Worm (Caenorhabditis elegans) whole organism, mixed stage, embryonic: ENCODE results near the gene npp-20.

ENCODE experiments used
- M03D4.4 ChIP-seq: sonication (generic microtip); optimal IDR thresholded peaks from 2 replicates; lab custom pipeline; 2017; ENCODE audit warnings: mild to moderate bottlenecking, missing genetic modification characterization, missing compliant biosample characterization
- bed-3 ChIP-seq: fragments of 200-800 bp; sonication (Bioruptor generic); optimal IDR thresholded peaks from 3 replicates; lab custom pipeline; 2018; ENCODE audit warnings: mild to moderate bottlenecking, missing genetic modification characterization, moderate library complexity, missing compliant biosample characterization
- blmp-1 ChIP-seq: fragments of 150-350 bp; optimal IDR thresholded peaks from 2 replicates; lab custom pipeline; 2014; ENCODE audit warnings: missing biosample characterization, missing genetic modification characterization
- ceh-39 ChIP-seq: fragments of 150-350 bp; optimal IDR thresholded peaks from 2 replicates; lab custom pipeline; 2014; ENCODE audit warnings: missing biosample characterization, missing genetic modification characterization
- ceh-43 ChIP-seq: fragments of 200-800 bp; sonication (Bioruptor generic); optimal IDR thresholded peaks from 2 replicates; lab custom pipeline; 2018; ENCODE audit warnings: mild to moderate bottlenecking, missing genetic modification characterization, moderate library complexity, missing compliant biosample characterization
- ceh-83 ChIP-seq: fragments of 200-800 bp; sonication (Bioruptor generic); optimal IDR thresholded peaks from 2 replicates; lab custom pipeline; 2018; ENCODE audit warnings: mild to moderate bottlenecking, missing genetic modification characterization, missing compliant biosample characterization
- ces-1 ChIP-seq: fragments of 150-350 bp; optimal IDR thresholded peaks from 2 replicates; lab custom pipeline; 2014; ENCODE audit warnings: missing biosample characterization, missing genetic modification reagents, missing genetic modification characterization
- cnd-1 ChIP-seq: fragments of 200-800 bp; sonication (Bioruptor generic); optimal IDR thresholded peaks from 2 replicates; lab custom pipeline; 2018; ENCODE audit warnings: mild to moderate bottlenecking, missing genetic modification characterization, missing compliant biosample characterization
- drap-1 ChIP-seq: fragments of 200-800 bp; sonication (Bioruptor generic); optimal IDR thresholded peaks from 3 replicates; lab custom pipeline; 2018; ENCODE audit warnings: mild to moderate bottlenecking, missing genetic modification characterization, missing compliant biosample characterization
- elt-1 ChIP-seq: sonication (generic microtip); optimal IDR thresholded peaks from 2 replicates; lab custom pipeline; 2017; ENCODE audit warnings: missing genetic modification characterization, mild to moderate bottlenecking, missing compliant biosample characterization, antibody characterized with exemption, moderate library complexity, borderline replicate concordance; ENCODE audit not compliant: insufficient read depth
- elt-3 ChIP-seq: fragments of 150-350 bp; optimal IDR thresholded peaks from 2 replicates; lab custom pipeline; 2014; ENCODE audit warnings: missing biosample characterization, missing genetic modification characterization
- flh-1 ChIP-seq: fragments of 200-800 bp; sonication (Bioruptor generic); optimal IDR thresholded peaks from 2 replicates; lab custom pipeline; 2018; ENCODE audit warnings: mild to moderate bottlenecking, missing genetic modification characterization, moderate library complexity, missing compliant biosample characterization
- ham-2 ChIP-seq: fragments of 200-800 bp; sonication (Bioruptor generic); optimal IDR thresholded peaks from 2 replicates; lab custom pipeline; 2018; ENCODE audit warnings: mild to moderate bottlenecking, missing genetic modification characterization, missing compliant biosample characterization
- hlh-1 ChIP-seq: fragments of 150-350 bp; optimal IDR thresholded peaks from 2 replicates; lab custom pipeline; 2014; ENCODE audit warnings: missing biosample characterization, missing genetic modification reagents, missing genetic modification characterization
- lin-13 ChIP-seq: fragments of 150-350 bp; optimal IDR thresholded peaks from 2 replicates; lab custom pipeline; 2014; ENCODE audit warnings: missing biosample characterization, missing genetic modification characterization
- lsy-2 ChIP-seq: fragments of 150-350 bp; optimal IDR thresholded peaks from 2 replicates; lab custom pipeline; 2014; ENCODE audit warnings: missing biosample characterization, missing genetic modification characterization
- mab-5 ChIP-seq: fragments of 150-350 bp; optimal IDR thresholded peaks from 2 replicates; lab custom pipeline; 2014; ENCODE audit warnings: missing biosample characterization, missing genetic modification characterization
- mep-1 ChIP-seq: fragments of 150-350 bp; optimal IDR thresholded peaks from 2 replicates; lab custom pipeline; 2017; ENCODE audit warnings: missing biosample characterization, missing genetic modification reagents, missing genetic modification characterization, inconsistent platforms
- mls-2 ChIP-seq: sonication (generic microtip); optimal IDR thresholded peaks from 2 replicates; lab custom pipeline; 2016; ENCODE audit warnings: mild to moderate bottlenecking, missing genetic modification characterization, moderate library complexity, missing compliant biosample characterization
- nhr-2 ChIP-seq: fragments of 150-350 bp; optimal IDR thresholded peaks from 2 replicates; lab custom pipeline; 2014; ENCODE audit warnings: missing biosample characterization, missing genetic modification characterization
- nhr-237 ChIP-seq: fragments of 150-350 bp; optimal IDR thresholded peaks from 2 replicates; lab custom pipeline; 2014; ENCODE audit warnings: missing biosample characterization, missing genetic modification characterization
- nhr-28 ChIP-seq: fragments of 150-350 bp; optimal IDR thresholded peaks from 2 replicates; lab custom pipeline; 2014; ENCODE audit warnings: missing biosample characterization, missing genetic modification characterization
- nhr-76 ChIP-seq: sonication (generic microtip); optimal IDR thresholded peaks from 2 replicates; lab custom pipeline; 2017; ENCODE audit warnings: missing biosample characterization, missing genetic modification characterization
- sem-2 ChIP-seq: fragments of 200-800 bp; sonication (Bioruptor generic); optimal IDR thresholded peaks from 2 replicates; lab custom pipeline; 2018; ENCODE audit warnings: mild to moderate bottlenecking, missing genetic modification characterization, missing compliant biosample characterization
- snpc-4 ChIP-seq: fragments of 150-350 bp; optimal IDR thresholded peaks from 2 replicates; lab custom pipeline; 2014; ENCODE audit warnings: missing biosample characterization, missing genetic modification characterization
- sptf-1 ChIP-seq: sonication (generic microtip); optimal IDR thresholded peaks from 2 replicates; lab custom pipeline; 2017; ENCODE audit warnings: mild to moderate bottlenecking, missing genetic modification characterization, moderate library complexity, missing compliant biosample characterization
- tbx-8 ChIP-seq: fragments of 200-800 bp; sonication (Bioruptor generic); optimal IDR thresholded peaks from 2 replicates; lab custom pipeline; 2018; ENCODE audit warnings: mild to moderate bottlenecking, missing genetic modification characterization, moderate library complexity, missing compliant biosample characterization
- unc-120 ChIP-seq: sonication (generic microtip); optimal IDR thresholded peaks from 2 replicates; lab custom pipeline; 2017; ENCODE audit warnings: missing genetic modification characterization, missing compliant biosample characterization; ENCODE audit not compliant: poor library complexity, severe bottlenecking
- unc-39 ChIP-seq: fragments of 150-350 bp; optimal IDR thresholded peaks from 2 replicates; lab custom pipeline; 2014; ENCODE audit warnings: missing biosample characterization, missing genetic modification characterization
- unc-62 ChIP-seq: fragments of 150-350 bp; optimal IDR thresholded peaks from 2 replicates; lab custom pipeline; 2014; ENCODE audit warnings: missing biosample characterization, missing genetic modification reagents, missing genetic modification characterization
- zip-8 ChIP-seq: fragments of 150-350 bp; optimal IDR thresholded peaks from 2 replicates; lab custom pipeline; 2014; ENCODE audit warnings: missing biosample characterization, missing genetic modification characterization
- ztf-11 ChIP-seq: fragments of 150-350 bp; optimal IDR thresholded peaks from 2 replicates; lab custom pipeline; 2014; ENCODE audit warnings: missing biosample characterization, missing genetic modification characterization

npp-20 gene

DNA sequence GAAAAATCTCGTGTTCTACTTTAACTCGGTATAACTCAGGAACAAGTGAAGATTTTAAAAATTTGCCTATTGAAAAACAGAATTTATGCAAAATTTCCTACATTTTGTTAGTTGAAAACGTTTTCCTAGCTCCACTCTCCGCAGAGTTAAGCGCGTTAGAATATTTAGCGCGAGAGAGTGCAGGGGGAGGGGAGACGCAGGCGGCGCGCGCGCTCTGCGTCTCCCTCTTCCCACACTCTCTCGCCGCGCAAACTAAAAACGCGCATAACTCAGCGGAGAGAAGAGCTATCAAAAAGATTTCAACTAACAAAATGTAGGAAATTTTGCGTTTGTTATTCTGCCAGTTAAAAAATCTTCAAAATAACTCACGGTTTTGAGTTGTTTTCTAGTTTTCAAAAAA is 23.7 kb downstream of the npp-20 start:
- TF ChIP-seq nhr-2 (tag; lab: Kevin White, UChicago) = no peak
- TF ChIP-seq tbx-8 = no peak
- TF ChIP-seq ceh-43 = no peak
- no peak for TF ChIP-seq nhr-28
- TF ChIP-seq mab-5 (tag; lab: Kevin White, UChicago) = no peak
- no peak for TF ChIP-seq unc-39 (tag; lab: Kevin White, UChicago)
- no peak for TF ChIP-seq ceh-83 (GFP tag; lab: Kevin White, UChicago)
- no peak for TF ChIP-seq M03D4.4
- TF ChIP-seq unc-120 (tag; lab: Kevin White, UChicago) = no peak
- no peak for TF ChIP-seq ztf-11

DNA sequence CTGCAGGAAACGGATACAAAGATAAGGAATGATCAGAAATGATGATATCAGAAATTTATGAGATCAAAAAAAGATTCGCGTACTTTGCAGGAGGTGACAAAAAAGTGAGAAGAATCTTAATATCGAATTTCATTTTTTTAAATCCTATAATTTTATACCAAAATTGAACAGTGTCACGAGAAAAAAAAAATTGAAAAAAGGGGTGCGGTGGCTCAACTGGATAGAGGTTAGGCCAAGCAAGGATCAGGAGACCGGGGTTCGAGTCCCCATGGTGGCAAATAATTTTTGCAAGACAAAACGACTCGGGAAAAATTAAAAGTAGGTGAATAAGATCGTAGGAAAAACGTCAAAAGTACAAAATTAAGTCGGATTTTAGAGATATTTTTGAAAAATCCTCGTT is 25.5 kb downstream of the npp-20 start:
- TF ChIP-seq zip-8 (no peak), nhr-76 (tag; lab: Kevin White, UChicago) (no peak)
- TF ChIP-seq, all 35 proteins: peak for 0

DNA sequence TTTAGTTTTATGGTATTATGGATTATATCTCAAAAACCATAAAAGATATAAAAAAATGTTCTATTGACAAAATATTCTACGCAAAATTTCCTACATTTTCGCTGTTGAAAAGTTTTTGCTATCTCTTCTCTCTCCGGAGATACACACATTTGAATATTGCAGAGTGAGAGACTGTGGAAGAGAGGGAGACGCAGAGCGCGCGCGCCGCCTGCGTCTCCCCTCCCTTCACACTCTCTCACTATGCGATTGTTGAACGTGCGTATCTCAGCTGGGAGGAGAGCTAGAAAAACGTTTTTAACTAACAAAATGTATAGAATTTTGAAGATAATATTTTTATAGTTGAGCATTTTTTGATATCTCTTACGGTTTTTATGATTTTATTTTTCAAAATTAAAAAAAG is 26.7 kb downstream of the npp-20 start:
- TF ChIP-seq lsy-2 (tag; lab: Kevin White, UChicago) = no peak
- TF ChIP-seq unc-62 (GFP tag; lab: Kevin White, UChicago) = no peak
- TF ChIP-seq mab-5 (tag; lab: Kevin White, UChicago) = no peak
- no peak for TF ChIP-seq ceh-43
- no peak for TF ChIP-seq mep-1
- TF ChIP-seq elt-1 = no peak
- no peak for TF ChIP-seq ham-2 (GFP tag; lab: Kevin White, UChicago)
- no peak for TF ChIP-seq sem-2 (GFP tag; lab: Kevin White, UChicago)
- no peak for TF ChIP-seq unc-120 (tag; lab: Kevin White, UChicago)
- no peak for TF ChIP-seq snpc-4 (tag; lab: Kevin White, UChicago)
- TF ChIP-seq nhr-2 (tag; lab: Kevin White, UChicago) = no peak
- no peak for TF ChIP-seq nhr-237 (tag; lab: Kevin White, UChicago)
- no peak for TF ChIP-seq drap-1 (GFP tag; lab: Kevin White, UChicago)
- no peak for TF ChIP-seq blmp-1 (tag; lab: Kevin White, UChicago)

DNA sequence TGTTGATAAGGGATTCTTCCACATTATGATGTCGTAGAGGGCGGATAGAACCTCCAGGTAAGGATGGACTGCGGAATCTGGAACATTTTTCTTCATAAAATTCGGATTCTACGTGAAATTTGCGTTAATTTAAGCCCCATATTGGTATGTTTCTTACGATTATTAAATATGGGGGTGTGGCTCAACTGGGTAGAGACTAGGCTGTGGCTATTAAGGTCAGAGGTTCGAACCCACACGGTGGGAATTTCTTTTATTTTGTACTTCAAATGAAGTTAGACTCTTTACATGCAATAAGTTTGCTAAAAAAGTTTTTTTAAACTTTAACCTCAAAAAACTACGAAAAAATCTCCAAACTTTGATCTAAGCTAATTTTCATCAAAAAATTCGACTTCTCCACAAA is 30.4 kb downstream of the npp-20 start:
- no peak for TF ChIP-seq ztf-11
- TF ChIP-seq sptf-1 = no peak
- no peak for TF ChIP-seq nhr-76 (tag; lab: Kevin White, UChicago)
- TF ChIP-seq mls-2 = no peak

DNA sequence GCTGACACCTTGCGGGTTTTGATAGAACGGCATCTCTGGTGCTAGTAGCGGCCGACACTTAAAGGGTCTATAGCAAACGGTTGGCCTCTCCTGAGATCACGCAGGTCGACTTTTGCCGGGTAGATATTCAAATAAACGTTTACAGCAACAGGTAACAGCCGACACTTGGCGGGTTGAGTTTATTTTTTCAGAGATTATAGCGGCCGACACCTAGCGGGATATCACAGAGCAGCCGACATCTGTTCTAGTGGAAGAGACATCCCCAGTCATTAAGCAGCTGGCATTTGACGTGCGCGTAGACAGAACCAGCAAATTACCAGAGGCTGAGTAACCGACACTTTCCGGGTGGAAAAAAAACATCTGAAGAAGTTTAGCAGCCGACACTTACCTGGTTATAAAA is 34.4 kb downstream of the npp-20 start:
- no peak for TF ChIP-seq lsy-2 (tag; lab: Kevin White, UChicago)
- no peak for TF ChIP-seq M03D4.4
- no peak for TF ChIP-seq ceh-39
- no peak for TF ChIP-seq snpc-4 (tag; lab: Kevin White, UChicago)
- no peak for TF ChIP-seq unc-120 (tag; lab: Kevin White, UChicago)
- TF ChIP-seq lin-13 (tag; lab: Kevin White, UChicago) = no peak
- TF ChIP-seq bed-3 = no peak
- TF ChIP-seq blmp-1 (tag; lab: Kevin White, UChicago) = no peak
- TF ChIP-seq tbx-8 = no peak
- TF ChIP-seq ces-1 (GFP tag; lab: Kevin White, UChicago) = no peak
- no peak for TF ChIP-seq nhr-76 (tag; lab: Kevin White, UChicago)
- no peak for TF ChIP-seq zip-8
- no peak for TF ChIP-seq hlh-1 (tag; lab: Kevin White, UChicago)
- TF ChIP-seq ceh-43 = no peak
- no peak for TF ChIP-seq unc-39 (tag; lab: Kevin White, UChicago)
- TF ChIP-seq nhr-28 = no peak
- TF ChIP-seq, all 35 proteins: peak for 0

DNA sequence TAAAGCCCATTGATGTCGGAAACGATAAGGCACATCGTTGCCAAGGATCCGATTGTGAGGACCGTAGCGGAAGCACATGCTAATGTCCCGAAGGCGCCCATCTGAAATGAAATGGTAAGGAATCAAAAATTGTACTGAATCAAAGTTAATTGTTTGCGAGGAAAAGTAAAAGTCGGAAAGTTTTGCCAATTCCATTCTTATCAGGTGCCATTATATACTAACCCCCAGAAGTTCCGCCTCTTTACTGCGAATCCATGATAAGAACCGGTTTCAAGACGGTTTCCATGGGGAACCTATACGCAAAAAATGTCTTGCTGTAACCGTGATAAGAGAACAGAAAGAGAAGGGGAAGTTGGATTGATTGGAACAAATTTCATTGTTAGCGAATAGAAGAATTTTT is 35.1 kb downstream of the npp-20 start, which contains the start of gene col-106:
Gene col-106 (minus strand): TSS at position 101 of the 400 bp plus-strand sequence.
- no peak for TF ChIP-seq sptf-1
- TF ChIP-seq unc-62 (GFP tag; lab: Kevin White, UChicago) = no peak
- no peak for TF ChIP-seq cnd-1
- no peak for TF ChIP-seq nhr-28
- no peak for TF ChIP-seq elt-3 (tag; lab: Kevin White, UChicago)
- no peak for TF ChIP-seq unc-39 (tag; lab: Kevin White, UChicago)
- no peak for TF ChIP-seq flh-1 (GFP tag; lab: Kevin White, UChicago)
